Worm (Caenorhabditis elegans) whole organism, late embryonic: ENCODE data around the gene F18C5.10.
A peak's percentile ranks its signal among the peaks of the same experiment; 100 is the strongest.

ENCODE experiments used
- C38D4.7 ChIP-seq: fragments of 200-800 bp; sonication (Bioruptor generic); optimal IDR thresholded peaks from 2 replicates; lab custom pipeline; 2018; ENCODE audit warnings: mild to moderate bottlenecking, missing genetic modification characterization, moderate library complexity, missing compliant biosample characterization
- F13H6.1 ChIP-seq: sonication (generic microtip); optimal IDR thresholded peaks from 2 replicates; lab custom pipeline; 2016; ENCODE audit warnings: missing genetic modification characterization, missing compliant biosample characterization
- K02D7.2 ChIP-seq: sonication (generic microtip); optimal IDR thresholded peaks from 2 replicates; lab custom pipeline; 2017; ENCODE audit warnings: mild to moderate bottlenecking, missing genetic modification characterization, missing compliant biosample characterization
- T23F11.4 ChIP-seq: fragments of 200-800 bp; sonication (Bioruptor generic); optimal IDR thresholded peaks from 2 replicates; lab custom pipeline; 2018; ENCODE audit warnings: mild to moderate bottlenecking, missing genetic modification characterization, missing compliant biosample characterization
- ahr-1 ChIP-seq: sonication (generic microtip); optimal IDR thresholded peaks from 2 replicates; lab custom pipeline; 2016; ENCODE audit warnings: missing genetic modification characterization, missing compliant biosample characterization
- ama-1 ChIP-seq: fragments of 150-350 bp; optimal IDR thresholded peaks from 2 replicates; lab custom pipeline; 2014
- ceh-14 ChIP-seq: sonication (generic microtip); optimal IDR thresholded peaks from 2 replicates; lab custom pipeline; 2016; ENCODE audit warnings: missing genotype, missing genetic modification characterization, missing compliant biosample characterization
- ceh-18 ChIP-seq: sonication (generic microtip); optimal IDR thresholded peaks from 2 replicates; lab custom pipeline; 2016; ENCODE audit warnings: missing genetic modification characterization, missing compliant biosample characterization
- ceh-2 ChIP-seq: sonication (generic microtip); optimal IDR thresholded peaks from 2 replicates; lab custom pipeline; 2016; ENCODE audit warnings: missing genotype, missing genetic modification characterization, missing compliant biosample characterization
- ceh-22 ChIP-seq: sonication (generic microtip); optimal IDR thresholded peaks from 2 replicates; lab custom pipeline; 2017; ENCODE audit warnings: missing biosample characterization, missing genetic modification characterization
- ceh-24 ChIP-seq: sonication (generic microtip); optimal IDR thresholded peaks from 2 replicates; lab custom pipeline; 2016; ENCODE audit warnings: mild to moderate bottlenecking, missing genetic modification characterization, missing compliant biosample characterization
- ceh-30 ChIP-seq: fragments of 150-350 bp; optimal IDR thresholded peaks from 2 replicates; lab custom pipeline; 2014; ENCODE audit warnings: missing biosample characterization, missing genetic modification characterization
- ceh-31 ChIP-seq: sonication (generic microtip); optimal IDR thresholded peaks from 2 replicates; lab custom pipeline; 2016; ENCODE audit warnings: missing genetic modification characterization, missing compliant biosample characterization
- ceh-45 ChIP-seq: fragments of 200-800 bp; sonication (Bioruptor generic); IDR thresholded peaks from 2 replicates; pipeline ENCODE4 v1.3.6; 2022; ENCODE audit warnings: missing genetic modification reagents, missing genetic modification characterization, missing compliant biosample characterization
- ceh-48 ChIP-seq: sonication (generic microtip); optimal IDR thresholded peaks from 2 replicates; lab custom pipeline; 2016; ENCODE audit warnings: missing genetic modification characterization, inconsistent platforms, missing compliant biosample characterization
- ceh-6 ChIP-seq: fragments of 200-800 bp; sonication (Bioruptor generic); optimal IDR thresholded peaks from 2 replicates; lab custom pipeline; 2018; ENCODE audit warnings: mild to moderate bottlenecking, missing genetic modification characterization, missing compliant biosample characterization
- ceh-9 ChIP-seq: sonication (generic microtip); optimal IDR thresholded peaks from 2 replicates; lab custom pipeline; 2016; ENCODE audit warnings: mild to moderate bottlenecking, missing genetic modification characterization, inconsistent platforms, missing compliant biosample characterization
- che-1 ChIP-seq: sonication (generic microtip); optimal IDR thresholded peaks from 2 replicates; lab custom pipeline; 2016; ENCODE audit warnings: mild to moderate bottlenecking, missing genetic modification characterization, missing compliant biosample characterization
- dmd-4 ChIP-seq: sonication (generic microtip); optimal IDR thresholded peaks from 2 replicates; lab custom pipeline; 2016; ENCODE audit warnings: borderline replicate concordance, missing genetic modification characterization, missing compliant biosample characterization
- dve-1 ChIP-seq: sonication (generic microtip); optimal IDR thresholded peaks from 2 replicates; lab custom pipeline; 2017; ENCODE audit warnings: antibody characterized with exemption, mild to moderate bottlenecking, missing genetic modification characterization, missing compliant biosample characterization
- elt-2 ChIP-seq: sonication (generic microtip); optimal IDR thresholded peaks from 2 replicates; lab custom pipeline; 2016; ENCODE audit warnings: missing genetic modification reagents, missing genetic modification characterization, missing compliant biosample characterization
- ets-4 ChIP-seq: sonication (generic microtip); optimal IDR thresholded peaks from 2 replicates; lab custom pipeline; 2016; ENCODE audit warnings: missing genetic modification characterization, missing compliant biosample characterization
- eyg-1 ChIP-seq: sonication (generic microtip); optimal IDR thresholded peaks from 2 replicates; lab custom pipeline; 2016; ENCODE audit warnings: missing genotype, missing genetic modification characterization, missing compliant biosample characterization
- fax-1 ChIP-seq: sonication (generic microtip); optimal IDR thresholded peaks from 2 replicates; lab custom pipeline; 2016; ENCODE audit warnings: missing genotype, missing genetic modification characterization, missing compliant biosample characterization
- fkh-10 ChIP-seq: fragments of 150-350 bp; optimal IDR thresholded peaks from 2 replicates; lab custom pipeline; 2014; ENCODE audit warnings: missing biosample characterization, missing genetic modification reagents, missing genetic modification characterization
- gmeb-2 ChIP-seq: sonication (generic microtip); optimal IDR thresholded peaks from 2 replicates; lab custom pipeline; 2016; ENCODE audit warnings: missing genetic modification characterization, inconsistent platforms, missing compliant biosample characterization
- hlh-13 ChIP-seq: fragments of 200-800 bp; sonication (Bioruptor generic); optimal IDR thresholded peaks from 2 replicates; lab custom pipeline; 2018; ENCODE audit warnings: mild to moderate bottlenecking, missing genetic modification characterization, missing compliant biosample characterization
- hlh-15 ChIP-seq: sonication (generic microtip); optimal IDR thresholded peaks from 2 replicates; lab custom pipeline; 2016; ENCODE audit warnings: missing genetic modification characterization, missing compliant biosample characterization
- hlh-30 ChIP-seq: sonication (generic microtip); optimal IDR thresholded peaks from 2 replicates; lab custom pipeline; 2017; ENCODE audit warnings: antibody characterized with exemption, missing genetic modification characterization, missing compliant biosample characterization; ENCODE audit not compliant: insufficient read depth
- hlh-8 ChIP-seq: sonication (generic microtip); optimal IDR thresholded peaks from 2 replicates; lab custom pipeline; 2016; ENCODE audit warnings: missing genotype, missing genetic modification characterization, missing compliant biosample characterization
- lim-6 ChIP-seq: sonication (generic microtip); optimal IDR thresholded peaks from 2 replicates; lab custom pipeline; 2016; ENCODE audit warnings: missing genetic modification characterization, missing compliant biosample characterization
- lin-11 ChIP-seq: fragments of 200-800 bp; sonication (Bioruptor generic); optimal IDR thresholded peaks from 2 replicates; lab custom pipeline; 2018; ENCODE audit warnings: mild to moderate bottlenecking, missing genetic modification characterization, missing compliant biosample characterization
- madf-2 ChIP-seq: sonication (generic microtip); optimal IDR thresholded peaks from 2 replicates; lab custom pipeline; 2017; ENCODE audit warnings: missing genetic modification characterization, missing compliant biosample characterization
- mec-3 ChIP-seq: sonication (generic microtip); optimal IDR thresholded peaks from 2 replicates; lab custom pipeline; 2016; ENCODE audit warnings: borderline replicate concordance, missing genetic modification characterization, missing compliant biosample characterization
- nfya-1 ChIP-seq: sonication (generic microtip); optimal IDR thresholded peaks from 2 replicates; lab custom pipeline; 2017; ENCODE audit warnings: missing genetic modification characterization, mild to moderate bottlenecking, missing compliant biosample characterization, antibody characterized with exemption, moderate library complexity
- nhr-11 ChIP-seq: fragments of 150-350 bp; optimal IDR thresholded peaks from 2 replicates; lab custom pipeline; 2014; ENCODE audit warnings: missing biosample characterization, missing genetic modification characterization
- nhr-232 ChIP-seq: sonication (generic microtip); optimal IDR thresholded peaks from 2 replicates; lab custom pipeline; 2016; ENCODE audit warnings: missing genetic modification characterization, missing compliant biosample characterization
- npax-4 ChIP-seq: sonication (generic microtip); optimal IDR thresholded peaks from 2 replicates; lab custom pipeline; 2016; ENCODE audit warnings: missing genetic modification characterization, missing compliant biosample characterization
- odd-2 ChIP-seq: sonication (generic microtip); optimal IDR thresholded peaks from 2 replicates; lab custom pipeline; 2017; ENCODE audit warnings: antibody characterized with exemption, mild to moderate bottlenecking, missing genetic modification characterization, missing compliant biosample characterization
- pha-2 ChIP-seq: sonication (generic microtip); optimal IDR thresholded peaks from 2 replicates; lab custom pipeline; 2017; ENCODE audit warnings: mild to moderate bottlenecking, missing genetic modification characterization, missing compliant biosample characterization
- pha-4 ChIP-seq: fragments of 150-350 bp; optimal IDR thresholded peaks from 2 replicates; lab custom pipeline; 2018; ENCODE audit warnings: missing biosample characterization, missing genetic modification reagents, missing genetic modification characterization
- pqm-1 ChIP-seq: sonication (generic microtip); optimal IDR thresholded peaks from 2 replicates; lab custom pipeline; 2016; ENCODE audit warnings: missing genetic modification characterization, missing compliant biosample characterization
- ref-2 ChIP-seq: sonication (generic microtip); optimal IDR thresholded peaks from 2 replicates; lab custom pipeline; 2016; ENCODE audit warnings: missing genetic modification characterization, missing compliant biosample characterization
- rnt-1 ChIP-seq: sonication (generic microtip); optimal IDR thresholded peaks from 2 replicates; lab custom pipeline; 2016; ENCODE audit warnings: missing genetic modification characterization, missing compliant biosample characterization
- sox-2 ChIP-seq: fragments of 200-800 bp; sonication (Bioruptor generic); IDR thresholded peaks from 2 replicates; pipeline ENCODE4 v1.3.6; 2022; ENCODE audit warnings: missing genetic modification reagents, missing genetic modification characterization, missing compliant biosample characterization
- sox-4 ChIP-seq: sonication (generic microtip); optimal IDR thresholded peaks from 2 replicates; lab custom pipeline; 2017; ENCODE audit warnings: mild to moderate bottlenecking, missing genetic modification characterization, inconsistent platforms, missing compliant biosample characterization
- syd-9 ChIP-seq: sonication (generic microtip); optimal IDR thresholded peaks from 2 replicates; lab custom pipeline; 2016; ENCODE audit warnings: mild to moderate bottlenecking, missing genetic modification characterization, moderate library complexity, missing compliant biosample characterization
- tbx-2 ChIP-seq: sonication (generic microtip); optimal IDR thresholded peaks from 2 replicates; lab custom pipeline; 2016; ENCODE audit warnings: missing genetic modification characterization, missing compliant biosample characterization
- tbx-7 ChIP-seq: sonication (generic microtip); optimal IDR thresholded peaks from 2 replicates; lab custom pipeline; 2016; ENCODE audit warnings: missing genotype, missing genetic modification characterization, missing compliant biosample characterization
- ttx-3 ChIP-seq: sonication (generic microtip); optimal IDR thresholded peaks from 2 replicates; lab custom pipeline; 2016; ENCODE audit warnings: missing genetic modification reagents, missing genetic modification characterization, missing compliant biosample characterization
- unc-42 ChIP-seq: sonication (generic microtip); optimal IDR thresholded peaks from 2 replicates; lab custom pipeline; 2016; ENCODE audit warnings: missing genotype, missing genetic modification characterization, missing compliant biosample characterization
- unc-55 ChIP-seq: sonication (generic microtip); optimal IDR thresholded peaks from 2 replicates; lab custom pipeline; 2017; ENCODE audit warnings: missing biosample characterization, missing genetic modification reagents, missing genetic modification characterization
- unc-86 ChIP-seq: sonication (generic microtip); optimal IDR thresholded peaks from 2 replicates; lab custom pipeline; 2016; ENCODE audit warnings: missing genetic modification characterization, missing compliant biosample characterization
- zip-5 ChIP-seq: sonication (generic microtip); optimal IDR thresholded peaks from 2 replicates; lab custom pipeline; 2016; ENCODE audit warnings: missing genetic modification characterization, missing compliant biosample characterization
- ztf-16 ChIP-seq: sonication (generic microtip); optimal IDR thresholded peaks from 2 replicates; lab custom pipeline; 2017; ENCODE audit warnings: missing genetic modification characterization, missing compliant biosample characterization

The F18C5.10 gene

DNA sequence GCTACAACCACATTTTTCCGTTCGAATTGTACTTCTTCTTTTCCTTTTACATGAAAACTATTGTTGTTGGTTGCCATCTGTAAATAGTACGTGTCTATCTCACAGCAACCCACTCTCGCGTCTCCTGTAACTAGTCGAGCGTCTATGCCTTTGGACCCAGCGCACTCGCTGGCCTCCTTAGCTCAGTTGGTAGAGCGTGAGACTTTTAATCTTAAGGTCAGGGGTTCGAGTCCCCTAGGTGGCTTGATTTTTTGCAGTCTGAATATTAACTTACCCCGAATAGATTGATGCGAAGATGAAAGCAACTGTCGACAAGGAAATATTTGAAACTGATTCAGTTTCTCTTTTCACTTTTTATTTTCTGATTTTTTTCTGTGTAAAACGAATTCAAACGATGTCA lies 3.8 kb upstream of the F18C5.10 start, which contains the start of gene mpz-3 (continued):
- TF ChIP-seq F13H6.1 (tag; lab: Kevin White, UChicago), result no peak
- no peak for TF ChIP-seq ceh-9 (tag; lab: Kevin White, UChicago)
- TF ChIP-seq ceh-30 (tag; lab: Kevin White, UChicago), result no peak
- TF ChIP-seq hlh-8 (tag; lab: Kevin White, UChicago), result no peak
- no peak for TF ChIP-seq ceh-22
- no peak for TF ChIP-seq hlh-15 (tag; lab: Kevin White, UChicago)
- TF ChIP-seq nhr-11, result no peak
- TF ChIP-seq pha-4 (tag; lab: Kevin White, UChicago), result no peak
- peak; percentile 8 for TF ChIP-seq C38D4.7
- peak; percentile 49 for TF ChIP-seq nhr-232 (tag; lab: Kevin White, UChicago)
- no peak for TF ChIP-seq ceh-48 (tag; lab: Kevin White, UChicago)
- TF ChIP-seq unc-86 (tag; lab: Kevin White, UChicago), result no peak
- TF ChIP-seq zip-5 (tag; lab: Kevin White, UChicago), result no peak
- peak; percentile 20 for TF ChIP-seq che-1 (tag; lab: Kevin White, UChicago)
- peak; percentile 49 for TF ChIP-seq elt-2 (tag; lab: Kevin White, UChicago)
- TF ChIP-seq ceh-18, result no peak
- TF ChIP-seq unc-42 (tag; lab: Kevin White, UChicago), result no peak
- TF ChIP-seq odd-2, result no peak
- TF ChIP-seq ets-4 (tag; lab: Kevin White, UChicago), result no peak
- peak; percentile 55 for TF ChIP-seq ttx-3 (tag; lab: Kevin White, UChicago)
- no peak for TF ChIP-seq madf-2 (tag; lab: Kevin White, UChicago)
- no peak for TF ChIP-seq ceh-14 (tag; lab: Kevin White, UChicago)
- no peak for TF ChIP-seq unc-55 (GFP tag; lab: Kevin White, UChicago)
- no peak for TF ChIP-seq T23F11.4 (GFP tag; lab: Kevin White, UChicago)
- peak; percentile 2 for TF ChIP-seq syd-9 (tag; lab: Kevin White, UChicago)
- TF ChIP-seq K02D7.2 (tag; lab: Kevin White, UChicago), result peak; percentile 10
- no peak for TF ChIP-seq lim-6 (tag; lab: Kevin White, UChicago)
- TF ChIP-seq sox-4, result peak; percentile 37
- peak; percentile 23 for TF ChIP-seq ceh-31 (tag; lab: Kevin White, UChicago)
- no peak for TF ChIP-seq hlh-30
- peak; percentile 30 for TF ChIP-seq dve-1 (tag; lab: Kevin White, UChicago)
- no peak for TF ChIP-seq rnt-1 (tag; lab: Kevin White, UChicago)
- TF ChIP-seq fkh-10 (GFP tag; lab: Kevin White, UChicago), result no peak
- no peak for TF ChIP-seq hlh-13 (GFP tag; lab: Kevin White, UChicago)
- TF ChIP-seq tbx-2 (tag; lab: Kevin White, UChicago), result peak; percentile 39
- no peak for TF ChIP-seq eyg-1
- TF ChIP-seq ceh-6 (GFP tag; lab: Kevin White, UChicago), result peak; percentile 42
- no peak for TF ChIP-seq ceh-45 (GFP tag; lab: Robert Waterston, UW)
- TF ChIP-seq ceh-24 (tag; lab: Kevin White, UChicago), result no peak
- TF ChIP-seq gmeb-2, result no peak
- peak; percentile 23 for TF ChIP-seq fax-1 (tag; lab: Kevin White, UChicago)
- TF ChIP-seq lin-11 (tag; lab: Kevin White, UChicago), result peak; percentile 39
- TF ChIP-seq ztf-16 (tag; lab: Kevin White, UChicago), result peak; percentile 20
- TF ChIP-seq dmd-4 (tag; lab: Kevin White, UChicago), result no peak
- TF ChIP-seq pha-2 (tag; lab: Kevin White, UChicago), result no peak
- no peak for TF ChIP-seq nfya-1 (tag; lab: Kevin White, UChicago)
- no peak for TF ChIP-seq pqm-1 (tag; lab: Kevin White, UChicago)
- no peak for TF ChIP-seq ref-2 (tag; lab: Kevin White, UChicago)
- peak; percentile 2 for TF ChIP-seq ceh-2 (tag; lab: Kevin White, UChicago)
- no peak for TF ChIP-seq tbx-7 (tag; lab: Kevin White, UChicago)
- TF ChIP-seq sox-2, result peak; percentile 27; the same call in 1 of the 2 replicates
- peak; percentile 16 for TF ChIP-seq npax-4
- no peak for TF ChIP-seq mec-3 (tag; lab: Kevin White, UChicago)
- TF ChIP-seq ahr-1 (tag; lab: Kevin White, UChicago), result no peak
- no peak for TF ChIP-seq ama-1 (lab: Kevin White, UChicago)
